Worm (Caenorhabditis elegans) whole organism, mixed stage, embryonic: Measurements from ENCODE around the gene R07B1.13.

Experiments
- blmp-1 ChIP-seq: fragments of 150-350 bp; optimal IDR thresholded peaks from 2 replicates; lab custom pipeline; 2014; ENCODE audit warnings: missing biosample characterization, missing genetic modification characterization
- ceh-39 ChIP-seq: fragments of 150-350 bp; optimal IDR thresholded peaks from 2 replicates; lab custom pipeline; 2014; ENCODE audit warnings: missing biosample characterization, missing genetic modification characterization
- ceh-43 ChIP-seq: fragments of 200-800 bp; sonication (Bioruptor generic); optimal IDR thresholded peaks from 2 replicates; lab custom pipeline; 2018; ENCODE audit warnings: mild to moderate bottlenecking, missing genetic modification characterization, moderate library complexity, missing compliant biosample characterization
- ceh-83 ChIP-seq: fragments of 200-800 bp; sonication (Bioruptor generic); optimal IDR thresholded peaks from 2 replicates; lab custom pipeline; 2018; ENCODE audit warnings: mild to moderate bottlenecking, missing genetic modification characterization, missing compliant biosample characterization
- ces-1 ChIP-seq: fragments of 150-350 bp; optimal IDR thresholded peaks from 2 replicates; lab custom pipeline; 2014; ENCODE audit warnings: missing biosample characterization, missing genetic modification reagents, missing genetic modification characterization
- cnd-1 ChIP-seq: fragments of 200-800 bp; sonication (Bioruptor generic); optimal IDR thresholded peaks from 2 replicates; lab custom pipeline; 2018; ENCODE audit warnings: mild to moderate bottlenecking, missing genetic modification characterization, missing compliant biosample characterization
- drap-1 ChIP-seq: fragments of 200-800 bp; sonication (Bioruptor generic); optimal IDR thresholded peaks from 3 replicates; lab custom pipeline; 2018; ENCODE audit warnings: mild to moderate bottlenecking, missing genetic modification characterization, missing compliant biosample characterization
- elt-1 ChIP-seq: sonication (generic microtip); optimal IDR thresholded peaks from 2 replicates; lab custom pipeline; 2017; ENCODE audit warnings: missing genetic modification characterization, mild to moderate bottlenecking, missing compliant biosample characterization, antibody characterized with exemption, moderate library complexity, borderline replicate concordance; ENCODE audit not compliant: insufficient read depth
- elt-3 ChIP-seq: fragments of 150-350 bp; optimal IDR thresholded peaks from 2 replicates; lab custom pipeline; 2014; ENCODE audit warnings: missing biosample characterization, missing genetic modification characterization
- hlh-1 ChIP-seq: fragments of 150-350 bp; optimal IDR thresholded peaks from 2 replicates; lab custom pipeline; 2014; ENCODE audit warnings: missing biosample characterization, missing genetic modification reagents, missing genetic modification characterization
- lin-13 ChIP-seq: fragments of 150-350 bp; optimal IDR thresholded peaks from 2 replicates; lab custom pipeline; 2014; ENCODE audit warnings: missing biosample characterization, missing genetic modification characterization
- lin-32 ChIP-seq: fragments of 200-800 bp; sonication (Bioruptor generic); optimal IDR thresholded peaks from 2 replicates; lab custom pipeline; 2018; ENCODE audit warnings: mild to moderate bottlenecking, missing genetic modification characterization, missing compliant biosample characterization
- lsy-2 ChIP-seq: fragments of 150-350 bp; optimal IDR thresholded peaks from 2 replicates; lab custom pipeline; 2014; ENCODE audit warnings: missing biosample characterization, missing genetic modification characterization
- mab-5 ChIP-seq: fragments of 150-350 bp; optimal IDR thresholded peaks from 2 replicates; lab custom pipeline; 2014; ENCODE audit warnings: missing biosample characterization, missing genetic modification characterization
- mls-2 ChIP-seq: sonication (generic microtip); optimal IDR thresholded peaks from 2 replicates; lab custom pipeline; 2016; ENCODE audit warnings: mild to moderate bottlenecking, missing genetic modification characterization, moderate library complexity, missing compliant biosample characterization
- nhr-12 ChIP-seq: fragments of 150-350 bp; optimal IDR thresholded peaks from 2 replicates; lab custom pipeline; 2014; ENCODE audit warnings: missing biosample characterization, missing genetic modification characterization
- nhr-2 ChIP-seq: fragments of 150-350 bp; optimal IDR thresholded peaks from 2 replicates; lab custom pipeline; 2014; ENCODE audit warnings: missing biosample characterization, missing genetic modification characterization
- nhr-237 ChIP-seq: fragments of 150-350 bp; optimal IDR thresholded peaks from 2 replicates; lab custom pipeline; 2014; ENCODE audit warnings: missing biosample characterization, missing genetic modification characterization
- nhr-28 ChIP-seq: fragments of 150-350 bp; optimal IDR thresholded peaks from 2 replicates; lab custom pipeline; 2014; ENCODE audit warnings: missing biosample characterization, missing genetic modification characterization
- nhr-76 ChIP-seq: sonication (generic microtip); optimal IDR thresholded peaks from 2 replicates; lab custom pipeline; 2017; ENCODE audit warnings: missing biosample characterization, missing genetic modification characterization
- pha-4 ChIP-seq: fragments of 150-350 bp; optimal IDR thresholded peaks from 2 replicates; lab custom pipeline; 2018; ENCODE audit warnings: missing biosample characterization, missing genetic modification reagents, missing genetic modification characterization
- sem-2 ChIP-seq: fragments of 200-800 bp; sonication (Bioruptor generic); optimal IDR thresholded peaks from 2 replicates; lab custom pipeline; 2018; ENCODE audit warnings: mild to moderate bottlenecking, missing genetic modification characterization, missing compliant biosample characterization
- snpc-4 ChIP-seq: fragments of 150-350 bp; optimal IDR thresholded peaks from 2 replicates; lab custom pipeline; 2014; ENCODE audit warnings: missing biosample characterization, missing genetic modification characterization
- sptf-1 ChIP-seq: sonication (generic microtip); optimal IDR thresholded peaks from 2 replicates; lab custom pipeline; 2017; ENCODE audit warnings: mild to moderate bottlenecking, missing genetic modification characterization, moderate library complexity, missing compliant biosample characterization
- tbx-8 ChIP-seq: fragments of 200-800 bp; sonication (Bioruptor generic); optimal IDR thresholded peaks from 2 replicates; lab custom pipeline; 2018; ENCODE audit warnings: mild to moderate bottlenecking, missing genetic modification characterization, moderate library complexity, missing compliant biosample characterization
- unc-120 ChIP-seq: sonication (generic microtip); optimal IDR thresholded peaks from 2 replicates; lab custom pipeline; 2017; ENCODE audit warnings: missing genetic modification characterization, missing compliant biosample characterization; ENCODE audit not compliant: poor library complexity, severe bottlenecking
- unc-39 ChIP-seq: fragments of 150-350 bp; optimal IDR thresholded peaks from 2 replicates; lab custom pipeline; 2014; ENCODE audit warnings: missing biosample characterization, missing genetic modification characterization
- unc-62 ChIP-seq: fragments of 150-350 bp; optimal IDR thresholded peaks from 2 replicates; lab custom pipeline; 2014; ENCODE audit warnings: missing biosample characterization, missing genetic modification reagents, missing genetic modification characterization

Gene R07B1.13

ce11 chrX:9858069-9858468, 11.6 kb upstream of the R07B1.13 start, which contains the start of gene scav-5:
Gene scav-5, plus strand, starts transcription at chrX:9858365.
- TF ChIP-seq cnd-1 (tag; lab: Kevin White, UChicago), result no peak
- TF ChIP-seq unc-39, result no peak
- TF ChIP-seq nhr-28 (tag; lab: Kevin White, UChicago), result no peak
- no peak for TF ChIP-seq elt-3 (tag; lab: Kevin White, UChicago)
- TF ChIP-seq snpc-4 (tag; lab: Kevin White, UChicago), result no peak
- no peak for TF ChIP-seq nhr-12 (tag; lab: Kevin White, UChicago)
- TF ChIP-seq elt-1 (tag; lab: Kevin White, UChicago), result no peak
- no peak for TF ChIP-seq lin-13 (tag; lab: Kevin White, UChicago)
- TF ChIP-seq ceh-43 (GFP tag; lab: Kevin White, UChicago), result no peak
- no peak for TF ChIP-seq lsy-2 (tag; lab: Kevin White, UChicago)
- no peak for TF ChIP-seq ces-1 (GFP tag; lab: Kevin White, UChicago)
- TF ChIP-seq ceh-39 (tag; lab: Kevin White, UChicago), result no peak

DNA sequence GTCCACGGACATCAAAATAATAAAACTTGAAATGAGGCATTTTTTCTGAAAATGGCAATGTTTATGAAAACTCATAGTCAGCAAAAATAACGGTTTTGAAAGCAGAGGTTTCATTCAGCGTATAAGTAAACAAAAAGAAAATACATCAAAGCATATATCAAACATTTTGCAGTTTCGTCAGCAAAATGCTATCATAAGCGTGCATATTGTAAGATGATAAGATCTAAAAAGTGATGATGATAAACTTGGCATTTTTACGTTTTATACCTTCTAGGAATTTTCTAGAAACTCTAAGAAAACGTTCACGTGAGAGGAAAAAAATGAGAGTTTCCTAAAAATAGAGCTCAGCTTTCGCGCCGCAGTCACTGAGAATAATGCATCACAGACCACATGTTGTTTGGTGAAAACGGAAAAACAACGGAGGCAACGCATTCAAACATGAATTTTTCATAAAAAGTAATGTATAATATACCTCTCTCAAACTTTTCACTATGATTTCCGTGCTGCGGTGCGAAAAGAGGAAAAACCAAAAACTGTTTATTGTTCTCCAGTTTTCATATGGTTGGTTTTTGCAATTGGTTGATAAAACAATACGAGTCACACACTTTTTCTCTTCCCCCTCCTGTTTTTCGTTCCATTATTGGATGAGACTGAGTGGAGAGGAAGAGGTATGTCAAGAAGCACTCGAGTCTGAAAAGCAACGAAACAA, 6.6 kb upstream of the R07B1.13 start, which contains the start of the genes gst-36 and R07B1.5:
Gene gst-36 (minus strand): TSS at position 45 of the 709 bp plus-strand sequence.
Gene R07B1.5 (plus strand): TSS at position 665 of the 709 bp plus-strand sequence.
- TF ChIP-seq ceh-83 (GFP tag; lab: Kevin White, UChicago) (no peak), mab-5 (tag; lab: Kevin White, UChicago) (no peak), lin-32 (GFP tag; lab: Kevin White, UChicago) (no peak), snpc-4 (tag; lab: Kevin White, UChicago) (no peak), nhr-12 (tag; lab: Kevin White, UChicago) (no peak), blmp-1 (no peak), lsy-2 (tag; lab: Kevin White, UChicago) (no peak)
- TF ChIP-seq, all 35 proteins: peak for 0

DNA sequence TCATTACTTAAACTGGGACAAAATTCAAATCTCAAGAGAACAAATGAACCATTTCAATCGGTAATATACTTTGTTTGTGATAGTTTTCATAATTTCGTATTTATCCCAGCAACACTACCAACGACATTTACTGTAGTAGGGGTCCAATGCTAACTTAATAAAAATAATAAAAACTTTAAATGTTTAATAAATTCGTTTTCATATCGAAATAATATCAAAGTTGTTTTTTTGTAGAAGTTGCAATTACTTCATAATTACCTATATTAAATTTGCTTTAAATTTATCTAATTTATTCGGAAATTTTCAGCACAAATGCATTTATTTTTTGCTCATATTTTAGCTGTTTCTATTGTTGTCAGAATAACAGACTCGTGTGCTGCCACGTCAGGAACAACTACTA, 3.3 kb upstream of the R07B1.13 start, which contains the start of gene R07B1.6:
Gene R07B1.6 (plus strand): TSS at position 301 of the 400 bp plus-strand sequence.
- TF ChIP-seq pha-4 (tag; lab: Kevin White, UChicago), result no peak
- no peak for TF ChIP-seq ceh-83 (GFP tag; lab: Kevin White, UChicago)
- TF ChIP-seq sem-2 (GFP tag; lab: Kevin White, UChicago), result no peak
- TF ChIP-seq unc-120, result no peak
- no peak for TF ChIP-seq sptf-1
- TF ChIP-seq unc-39, result no peak

ce11 chrX:9868820-9869219, 802 bp upstream of the R07B1.13 start, which contains the start of gene R07B1.7:
Gene R07B1.7, plus strand, starts transcription at chrX:9869120.
- TF ChIP-seq tbx-8 (GFP tag; lab: Kevin White, UChicago) (no peak), elt-3 (tag; lab: Kevin White, UChicago) (no peak), nhr-237 (tag; lab: Kevin White, UChicago) (no peak), hlh-1 (tag; lab: Kevin White, UChicago) (no peak)
- TF ChIP-seq, all 35 proteins: peak for 0

DNA sequence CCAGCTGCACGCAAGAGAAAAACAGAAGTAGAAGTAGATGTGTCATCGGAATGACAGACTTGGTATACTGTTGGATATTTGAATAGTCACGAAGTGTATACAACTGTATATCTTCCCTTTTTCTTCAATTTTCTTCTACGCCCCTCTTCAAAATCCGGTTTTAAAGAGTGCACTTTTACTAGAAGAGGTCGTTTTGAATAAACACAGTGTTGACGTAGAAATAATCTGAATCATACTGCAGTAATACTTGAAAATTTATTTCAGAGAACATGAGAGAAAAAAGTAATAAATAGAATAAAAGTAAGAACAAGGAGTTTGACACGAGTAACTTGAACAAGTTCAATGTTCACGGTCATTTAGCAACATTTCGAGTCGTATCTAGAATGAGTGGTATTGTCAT, 2.9 kb downstream of the R07B1.13 start, which contains the start of gene R07B1.8:
Gene R07B1.8 (minus strand): TSS at position 101 of the 400 bp plus-strand sequence.
- TF ChIP-seq ceh-43 (GFP tag; lab: Kevin White, UChicago), result no peak
- no peak for TF ChIP-seq elt-1 (tag; lab: Kevin White, UChicago)
- no peak for TF ChIP-seq lin-32 (GFP tag; lab: Kevin White, UChicago)
- TF ChIP-seq nhr-2, result no peak
- TF ChIP-seq tbx-8 (GFP tag; lab: Kevin White, UChicago), result no peak

DNA sequence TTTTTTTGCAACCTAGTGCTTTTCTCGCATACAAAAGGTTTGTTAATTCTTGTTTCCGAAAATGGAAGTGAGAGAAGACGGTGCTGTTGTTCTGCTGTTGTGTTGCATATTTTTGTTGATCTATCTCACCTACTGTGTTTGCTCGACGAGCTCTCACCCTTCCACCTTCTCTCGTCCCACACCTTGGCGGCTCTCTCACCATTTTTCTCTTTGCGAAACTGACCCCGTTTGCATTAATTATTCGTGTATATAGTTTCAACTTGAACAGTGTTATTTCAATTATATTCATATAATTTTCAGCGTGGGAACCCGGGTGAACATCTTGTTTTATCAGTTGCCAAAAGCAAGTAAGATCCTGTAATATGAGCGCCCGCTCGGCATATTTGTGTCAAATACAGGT, 7.5 kb downstream of the R07B1.13 start, which contains the start of gene R07B1.9:
Gene R07B1.9 (plus strand): TSS at position 301 of the 400 bp plus-strand sequence.
- TF ChIP-seq unc-62 (GFP tag; lab: Kevin White, UChicago) (no peak), blmp-1 (no peak), drap-1 (GFP tag; lab: Kevin White, UChicago) (no peak), ceh-39 (tag; lab: Kevin White, UChicago) (no peak), nhr-28 (tag; lab: Kevin White, UChicago) (no peak), elt-3 (tag; lab: Kevin White, UChicago) (no peak), elt-1 (tag; lab: Kevin White, UChicago) (no peak), lin-32 (GFP tag; lab: Kevin White, UChicago) (no peak), unc-120 (no peak), mls-2 (tag; lab: Kevin White, UChicago) (no peak), ces-1 (GFP tag; lab: Kevin White, UChicago) (no peak), nhr-237 (tag; lab: Kevin White, UChicago) (no peak), ceh-83 (GFP tag; lab: Kevin White, UChicago) (no peak), nhr-76 (tag; lab: Kevin White, UChicago) (no peak), nhr-2 (no peak), snpc-4 (tag; lab: Kevin White, UChicago) (no peak)
